Worm (Caenorhabditis elegans): ENCODE results near the gene ins-17.

- TF ChIP-seq ama-1 (optimal IDR thresholded peaks at IDR 0.05) (no peak), hnd-1 (tag; optimal IDR thresholded peaks at IDR 0.05) (no peak), hmg-4 (GFP tag; optimal IDR thresholded peaks at IDR 0.05) (no peak), hmbx-1 (tag; optimal IDR thresholded peaks at IDR 0.05) (no peak), scrt-1 (GFP tag; IDR thresholded peaks at IDR 0.05) (no peak), ets-7 (tag; optimal IDR thresholded peaks at IDR 0.05) (no peak), sea-1 (GFP tag; conservative IDR thresholded peaks at IDR 0.05) (no peak), pes-1 (GFP tag; IDR thresholded peaks at IDR 0.05) (no peak), ceh-13 (GFP tag; optimal IDR thresholded peaks at IDR 0.05) (no peak)
Measured at ce11 chrIII:4496085-4496484, 18.7 kb upstream of the ins-17 start.
